Worm (Caenorhabditis elegans): ENCODE data around the gene ZK177.2.
"Not testable (repeated sequence)": the region's sequence is repeated elsewhere in the genome, so short reads cannot be mapped to it uniquely, and the experiment has no call there.

The ZK177.2 gene

DNA sequence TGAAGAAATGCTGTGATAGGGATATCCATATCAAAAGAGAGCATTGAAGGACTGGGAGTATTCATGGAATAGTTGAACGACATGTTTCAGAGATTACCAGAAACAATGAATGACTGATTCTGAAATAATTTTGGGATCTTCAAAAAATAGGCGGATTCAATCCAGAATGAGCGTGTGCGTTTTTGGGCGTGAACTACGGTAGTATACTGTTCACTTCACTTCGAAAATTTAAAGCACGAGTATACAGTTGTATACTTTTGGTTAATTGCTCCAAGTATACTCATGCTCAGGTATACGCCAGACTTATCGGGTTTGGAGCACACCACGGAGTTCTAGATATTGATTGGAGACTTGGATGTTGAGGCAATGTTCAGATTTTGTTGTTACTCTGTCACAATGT is 6.3 kb downstream of the ZK177.2 start, which contains the start of gene tbx-35:
tbx-35 (minus strand) TSS at position 101 of the 400 bp plus-strand sequence.
- TF ChIP-seq C34F6.9 (tag; optimal IDR thresholded peaks at IDR 0.05), result no peak
- no peak for TF ChIP-seq ama-1 (optimal IDR thresholded peaks at IDR 0.05)
- no peak for TF ChIP-seq skn-1 (tag; optimal IDR thresholded peaks at IDR 0.05)
- no peak for TF ChIP-seq Y55F3AM.14 (GFP tag; optimal IDR thresholded peaks at IDR 0.05)
- no peak for TF ChIP-seq snpc-4 (tag; optimal IDR thresholded peaks at IDR 0.05)
- no peak for TF ChIP-seq mbf-1 (tag; optimal IDR thresholded peaks at IDR 0.05)
- no peak for TF ChIP-seq lsy-2 (tag; optimal IDR thresholded peaks at IDR 0.05)
- no peak for TF ChIP-seq ztf-1 (GFP tag; conservative IDR thresholded peaks at IDR 0.05)
- TF ChIP-seq unc-62 (GFP tag; optimal IDR thresholded peaks at IDR 0.05), result no peak
- TF ChIP-seq mdl-1 (tag; optimal IDR thresholded peaks at IDR 0.05), result no peak
- TF ChIP-seq ZK546.5 (tag; optimal IDR thresholded peaks at IDR 0.05), result no peak

ce11 chrII:5527841-5528240 is 8.8 kb downstream of the ZK177.2 start, which contains the start of gene ZK177.1:
Gene ZK177.1, plus strand, starts transcription at chrII:5528141.
- no peak for TF ChIP-seq alr-1 (tag; optimal IDR thresholded peaks at IDR 0.05)
- TF ChIP-seq peb-1 (tag; optimal IDR thresholded peaks at IDR 0.05), result no peak
- no peak for TF ChIP-seq zag-1 (tag; optimal IDR thresholded peaks at IDR 0.05)
- no peak for TF ChIP-seq nhr-11 (tag; optimal IDR thresholded peaks at IDR 0.05)
- TF ChIP-seq lsy-2 (tag; optimal IDR thresholded peaks at IDR 0.05), result no peak
- TF ChIP-seq aly-2 (tag; optimal IDR thresholded peaks at IDR 0.05), result no peak

DNA sequence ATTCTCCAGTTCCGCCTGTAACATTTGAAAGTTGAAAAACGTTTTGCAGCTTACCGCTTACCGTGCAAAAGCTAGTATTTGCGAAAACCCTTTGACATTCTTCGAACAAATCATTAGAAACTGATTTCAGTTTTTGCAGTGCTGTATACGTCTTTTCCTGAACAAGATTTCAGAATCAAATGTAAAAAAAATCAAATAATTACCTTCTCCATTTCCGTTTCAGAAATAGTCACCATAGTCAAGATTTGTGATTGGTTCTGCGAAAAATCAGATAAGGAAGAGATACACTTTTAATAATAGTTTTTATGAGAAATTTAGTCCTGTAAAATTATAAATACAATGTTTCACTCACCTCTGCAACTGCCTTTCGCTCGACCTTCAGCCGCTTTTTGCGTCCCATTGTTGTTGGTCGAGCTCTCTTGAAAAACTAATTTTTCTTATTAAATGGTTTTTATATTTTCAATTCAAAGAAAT is 12.9 kb downstream of the ZK177.2 start, which contains the start of gene C17C3.9:
C17C3.9 (minus strand) TSS at position 424 of the 474 bp plus-strand sequence.
- no peak for TF ChIP-seq skn-1 (tag; optimal IDR thresholded peaks at IDR 0.05)
- TF ChIP-seq sma-3 (GFP tag; optimal IDR thresholded peaks at IDR 0.05), result no peak
- TF ChIP-seq elt-1 (tag; optimal IDR thresholded peaks at IDR 0.05), result no peak
- TF ChIP-seq alr-1 (tag; optimal IDR thresholded peaks at IDR 0.05), result no peak
- TF ChIP-seq ztf-11 (tag; optimal IDR thresholded peaks at IDR 0.05), result no peak
- no peak for TF ChIP-seq crh-2 (tag; optimal IDR thresholded peaks at IDR 0.05)
- no peak for TF ChIP-seq mbf-1 (tag; optimal IDR thresholded peaks at IDR 0.05)
- no peak for TF ChIP-seq ZK546.5 (tag; optimal IDR thresholded peaks at IDR 0.05)
- TF ChIP-seq aly-2 (tag; optimal IDR thresholded peaks at IDR 0.05), result no peak

- TF ChIP-seq ceh-16 (tag; optimal IDR thresholded peaks at IDR 0.05) (no peak), nhr-77 (tag; optimal IDR thresholded peaks at IDR 0.05) (no peak), nhr-23 (tag; optimal IDR thresholded peaks at IDR 0.05) (no peak), elt-3 (tag; optimal IDR thresholded peaks at IDR 0.05) (no peak), blmp-1 (tag; optimal IDR thresholded peaks at IDR 0.05; ENCODE audit: insufficient read depth) (no peak), alr-1 (tag; optimal IDR thresholded peaks at IDR 0.05) (no peak), unc-55 (GFP tag; optimal IDR thresholded peaks at IDR 0.05) (no peak), sem-4 (tag; optimal IDR thresholded peaks at IDR 0.05) (no peak), Y55F3AM.14 (GFP tag; optimal IDR thresholded peaks at IDR 0.05) (no peak), nhr-6 (tag; optimal IDR thresholded peaks at IDR 0.05) (no peak), mbf-1 (tag; optimal IDR thresholded peaks at IDR 0.05) (no peak), mab-5 (tag; optimal IDR thresholded peaks at IDR 0.05) (no peak), dmd-4 (tag; optimal IDR thresholded peaks at IDR 0.05) (no peak), nhr-11 (tag; optimal IDR thresholded peaks at IDR 0.05) (no peak), nhr-129 (tag; optimal IDR thresholded peaks at IDR 0.05) (no peak)
These were observed 14.6 kb downstream of the ZK177.2 start, which contains the start of gene hlh-26 for ce11 chrII:5533642-5534041. Gene hlh-26, minus strand, starts transcription at chrII:5533742.

DNA sequence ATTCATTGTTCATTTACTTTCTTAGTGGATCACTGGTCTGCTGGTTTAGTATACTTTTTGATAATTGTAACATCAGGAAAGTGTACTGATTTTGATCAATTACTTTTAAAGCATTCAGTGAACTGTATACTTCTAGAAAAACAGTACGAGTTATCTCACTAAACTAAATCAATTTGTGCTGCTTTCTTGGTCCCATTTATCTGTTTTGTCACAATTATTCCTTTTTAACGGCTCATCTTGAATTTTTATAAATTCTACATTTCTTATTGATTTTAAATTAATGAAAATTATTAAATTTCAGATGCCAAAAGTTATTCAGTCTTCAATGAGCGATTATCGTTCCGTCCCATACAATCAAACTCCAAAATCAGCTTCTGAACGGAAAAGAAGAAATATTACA is 15.9 kb downstream of the ZK177.2 start, which contains the start of gene hlh-25:
hlh-25 (plus strand) TSS at position 301 of the 400 bp plus-strand sequence.
- not testable (repeated sequence) for TF ChIP-seq nhr-237, nhr-11, nhr-77 (tag; optimal IDR thresholded peaks at IDR 0.05)

ce11 chrII:5537078-5537477 is 18.1 kb downstream of the ZK177.2 start:
- TF ChIP-seq nhr-12 (tag; optimal IDR thresholded peaks at IDR 0.05) (no peak), nhr-23 (tag; optimal IDR thresholded peaks at IDR 0.05) (no peak), aly-2 (tag; optimal IDR thresholded peaks at IDR 0.05) (no peak), mab-5 (tag; optimal IDR thresholded peaks at IDR 0.05) (no peak), ama-1 (optimal IDR thresholded peaks at IDR 0.05) (no peak), ceh-16 (tag; optimal IDR thresholded peaks at IDR 0.05) (no peak), alr-1 (tag; optimal IDR thresholded peaks at IDR 0.05) (no peak), egl-27 (tag; optimal IDR thresholded peaks at IDR 0.05) (no peak), sem-4 (tag; optimal IDR thresholded peaks at IDR 0.05) (no peak), ceh-82 (tag; optimal IDR thresholded peaks at IDR 0.05) (no peak), nhr-25 (tag; optimal IDR thresholded peaks at IDR 0.05) (no peak), lsy-2 (tag; optimal IDR thresholded peaks at IDR 0.05) (no peak), ztf-4 (tag; optimal IDR thresholded peaks at IDR 0.05) (no peak), peb-1 (tag; optimal IDR thresholded peaks at IDR 0.05) (no peak)

Data from whole organism, L2 larva.